Worm (Caenorhabditis elegans): ENCODE data around the gene sru-21.
"Not testable (repeated sequence)": the region's sequence is repeated elsewhere in the genome, so short reads cannot be mapped to it uniquely, and the experiment has no call there.

DNA sequence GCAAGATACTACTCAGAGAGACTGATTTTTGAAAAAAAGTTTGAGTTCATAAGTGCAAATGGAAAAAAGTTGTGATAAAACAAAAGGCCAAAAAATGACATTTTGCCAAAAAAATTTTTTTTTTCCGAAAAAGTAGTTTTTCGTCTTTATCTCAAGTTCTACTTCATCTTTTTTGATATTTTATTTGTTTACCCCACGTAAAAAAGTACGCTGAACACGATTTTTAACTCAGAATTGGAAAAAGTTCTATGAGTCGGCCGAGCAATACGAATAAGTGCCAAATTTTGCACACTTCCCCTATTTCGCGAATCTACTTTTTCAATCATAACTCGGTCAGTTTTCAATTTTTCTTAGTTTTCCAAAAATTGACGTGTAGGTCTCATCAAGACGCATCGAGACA lies 47.6 kb upstream of the sru-21 start, which contains the start of gene sru-16:
- not testable (repeated sequence) for TF ChIP-seq lsy-2 (tag; optimal IDR thresholded peaks at IDR 0.05); skn-1 (tag; optimal IDR thresholded peaks at IDR 0.05); lin-38 (GFP tag; IDR thresholded peaks at IDR 0.05); unc-62 (GFP tag; optimal IDR thresholded peaks at IDR 0.05 in 1 of 2); unc-62 (tag; optimal IDR thresholded peaks at IDR 0.05); ama-1 (optimal IDR thresholded peaks at IDR 0.05); hlh-11 (tag; optimal IDR thresholded peaks at IDR 0.05); jun-1 (tag; optimal IDR thresholded peaks at IDR 0.05)
